Worm (Caenorhabditis elegans): Measurements from ENCODE around the gene C05C9.3.

Gene C05C9.3

ce11 chrX:11104883-11105629, 47.6 kb downstream of the C05C9.3 start, which contains the start of gene W02H3.1 (continued):
- TF ChIP-seq T26A8.4 (GFP tag; IDR thresholded peaks at IDR 0.05) = no peak
- TF ChIP-seq hlh-30 (tag; optimal IDR thresholded peaks at IDR 0.05; ENCODE audit: insufficient read depth) = peak; percentile 33

- TF ChIP-seq set-16 (GFP tag; IDR thresholded peaks at IDR 0.05) = no peak
- TF ChIP-seq lin-29 (GFP tag; IDR thresholded peaks at IDR 0.05) = no peak
- TF ChIP-seq hmg-1.1 (GFP tag; IDR thresholded peaks at IDR 0.05) = no peak
- TF ChIP-seq dmd-6 (GFP tag; IDR thresholded peaks at IDR 0.05) = peak; percentile 24; the same call in 1 of the 2 replicates
- TF ChIP-seq nhr-48 (tag; optimal IDR thresholded peaks at IDR 0.05) = no peak
- no peak for TF ChIP-seq nhr-25 (tag; optimal IDR thresholded peaks at IDR 0.05; ENCODE audit: borderline replicate concordance, insufficient read depth)
- TF ChIP-seq pqm-1 (tag; optimal IDR thresholded peaks at IDR 0.05) = peak; percentile 4
- no peak for TF ChIP-seq zip-2 (tag; optimal IDR thresholded peaks at IDR 0.05)
- TF ChIP-seq daf-8 (GFP tag; IDR thresholded peaks at IDR 0.05) = no peak
- TF ChIP-seq ces-1 (GFP tag; optimal IDR thresholded peaks at IDR 0.05) = no peak
- TF ChIP-seq Y105C5A.15 (GFP tag; IDR thresholded peaks at IDR 0.05) = no peak
- peak; percentile 70; the same call in 1 of the 2 replicates for TF ChIP-seq tag-97 (GFP tag; IDR thresholded peaks at IDR 0.05)
- TF ChIP-seq lin-1 (GFP tag; IDR thresholded peaks at IDR 0.05) = no peak
- TF ChIP-seq mxl-2 (GFP tag; conservative IDR thresholded peaks at IDR 0.05) = no peak
- TF ChIP-seq ZK337.2 (GFP tag; IDR thresholded peaks at IDR 0.05) = no peak
- TF ChIP-seq ZK546.5 (tag; optimal IDR thresholded peaks at IDR 0.05) = no peak
Observed at ce11 chrX:11103173-11103572, 49.4 kb downstream of the C05C9.3 start.

- TF ChIP-seq rbr-2 (tag; optimal IDR thresholded peaks at IDR 0.05) = no peak
- TF ChIP-seq daf-19 (GFP tag; conservative IDR thresholded peaks at IDR 0.05) = no peak
- no peak for TF ChIP-seq dmd-8 (GFP tag; IDR thresholded peaks at IDR 0.05)
- no peak for TF ChIP-seq lir-3 (tag; optimal IDR thresholded peaks at IDR 0.05)
- TF ChIP-seq lin-38 (GFP tag; IDR thresholded peaks at IDR 0.05) = no peak
- no peak for TF ChIP-seq skn-1 (tag; optimal IDR thresholded peaks at IDR 0.05)
- TF ChIP-seq ces-1 (GFP tag; optimal IDR thresholded peaks at IDR 0.05) = no peak
- no peak for TF ChIP-seq nhr-111 (GFP tag; optimal IDR thresholded peaks at IDR 0.05)
- TF ChIP-seq hmg-1.1 (GFP tag; IDR thresholded peaks at IDR 0.05) = no peak
- TF ChIP-seq gei-8 (GFP tag; optimal IDR thresholded peaks at IDR 0.05) = no peak
- no peak for TF ChIP-seq zip-2 (tag; optimal IDR thresholded peaks at IDR 0.05)
- no peak for TF ChIP-seq pha-4 (GFP tag; IDR thresholded peaks at IDR 0.05)
- TF ChIP-seq pha-4 (tag; optimal IDR thresholded peaks at IDR 0.05) = no peak
- TF ChIP-seq nhr-48 (tag; optimal IDR thresholded peaks at IDR 0.05) = no peak
- no peak for TF ChIP-seq aly-2 (tag; optimal IDR thresholded peaks at IDR 0.05)
Observed at ce11 chrX:11098086-11098485, 54.5 kb downstream of the C05C9.3 start, which contains the start of gene W02H3.3. Gene W02H3.3 (minus strand): TSS chrX:11098186.

- TF ChIP-seq aha-1 (tag) (peak; percentile 92), lim-7 (GFP tag; IDR thresholded peaks at IDR 0.05) (no peak), lir-3 (tag; optimal IDR thresholded peaks at IDR 0.05) (no peak), php-3 (GFP tag; IDR thresholded peaks at IDR 0.05) (no peak), attf-4 (tag; optimal IDR thresholded peaks at IDR 0.05) (no peak), lin-1 (GFP tag; IDR thresholded peaks at IDR 0.05) (no peak)
Observed at ce11 chrX:11097343-11097742, 55.3 kb downstream of the C05C9.3 start.

ce11 chrX:11095480-11095879, 57.1 kb downstream of the C05C9.3 start:
- TF ChIP-seq F26F4.8 (GFP tag; conservative IDR thresholded peaks at IDR 0.05) (0 out of 2 replicates have a peak, but pooled peaks have one; percentile 50), spr-1 (tag; optimal IDR thresholded peaks at IDR 0.05) (peak; percentile 88), ZK546.5 (tag; optimal IDR thresholded peaks at IDR 0.05) (no peak), gei-8 (GFP tag; optimal IDR thresholded peaks at IDR 0.05) (peak; percentile 55), Y105C5A.15 (GFP tag; IDR thresholded peaks at IDR 0.05) (peak; percentile 53; the same call in 1 of the 2 replicates), mep-1 (tag; optimal IDR thresholded peaks at IDR 0.05) (peak; percentile 92), jun-1 (tag; optimal IDR thresholded peaks at IDR 0.05) (peak; percentile 72), nhr-102 (tag; optimal IDR thresholded peaks at IDR 0.05) (peak; percentile 92), daf-8 (GFP tag; IDR thresholded peaks at IDR 0.05) (no peak), rbr-2 (tag; optimal IDR thresholded peaks at IDR 0.05) (peak; percentile 93), nhr-111 (GFP tag; optimal IDR thresholded peaks at IDR 0.05) (peak; percentile 37), egl-43 (GFP tag; IDR thresholded peaks at IDR 0.05) (no peak; the same call in none of the 2 replicates), aha-1 (tag) (peak; percentile 99), nhr-28 (tag; optimal IDR thresholded peaks at IDR 0.05) (peak; percentile 45), nhr-77 (tag; optimal IDR thresholded peaks at IDR 0.05) (peak; percentile 27), dve-1 (tag; optimal IDR thresholded peaks at IDR 0.05; ENCODE audit: insufficient read depth) (peak; percentile 79), madf-5 (GFP tag; IDR thresholded peaks at IDR 0.05) (peak; percentile 44 to 95; a peak in 3 of 4 replicates)

All from whole organism, L4 larva.